Worm (Caenorhabditis elegans) whole organism, young adult: Measurements from ENCODE around the gene Y39A1A.3.
A peak's percentile ranks its signal among the peaks of the same experiment; 100 is the strongest.

Experiments used
- B0336.3 ChIP-seq: fragments of 200-800 bp; sonication (Bioruptor generic); IDR thresholded peaks from 2 replicates; pipeline ENCODE4 v1.3.6; 2022; ENCODE audit warnings: missing genetic modification characterization, missing compliant biosample characterization
- C06A6.2 ChIP-seq: fragments of 200-800 bp; sonication (Bioruptor generic); conservative IDR thresholded peaks from 2 replicates; pipeline ENCODE4 v1.3.6; 2022; ENCODE audit warnings: missing genetic modification characterization, missing compliant biosample characterization
- F22D6.2 ChIP-seq: sonication (generic microtip); optimal IDR thresholded peaks from 2 replicates; lab custom pipeline; 2016; ENCODE audit warnings: mild to moderate bottlenecking, missing genetic modification characterization, missing compliant biosample characterization
- F49E8.2 ChIP-seq: sonication (generic microtip); optimal IDR thresholded peaks from 3 replicates; lab custom pipeline; 2017; ENCODE audit warnings: missing genetic modification characterization, mild to moderate bottlenecking, missing compliant biosample characterization, antibody characterized with exemption, moderate library complexity; ENCODE audit not compliant: insufficient read depth
- F55B11.4 ChIP-seq: sonication (generic microtip); optimal IDR thresholded peaks from 2 replicates; lab custom pipeline; 2016; ENCODE audit warnings: missing compliant biosample characterization, missing genetic modification characterization, borderline replicate concordance; ENCODE audit not compliant: insufficient read depth
- K11D2.4 ChIP-seq: fragments of 200-800 bp; sonication (Bioruptor generic); IDR thresholded peaks from 2 replicates; pipeline ENCODE4 v1.3.6; 2022; ENCODE audit warnings: missing genetic modification reagents, missing genetic modification characterization, missing compliant biosample characterization
- Y53G8AR.9 ChIP-seq: fragments of 200-800 bp; sonication (Bioruptor generic); conservative IDR thresholded peaks from 2 replicates; pipeline ENCODE4 v1.3.6; 2022; ENCODE audit warnings: missing genetic modification reagents, missing genetic modification characterization, missing compliant biosample characterization
- ZK185.1 ChIP-seq: sonication (generic microtip); optimal IDR thresholded peaks from 2 replicates; lab custom pipeline; 2016; ENCODE audit warnings: mild to moderate bottlenecking, missing genetic modification characterization, missing compliant biosample characterization; ENCODE audit not compliant: poor library complexity, severe bottlenecking
- aptf-2 ChIP-seq: fragments of 200-800 bp; sonication (Bioruptor generic); conservative IDR thresholded peaks from 2 replicates; pipeline ENCODE4 v1.3.6; 2022; ENCODE audit warnings: missing genetic modification reagents, missing genetic modification characterization, missing compliant biosample characterization
- attf-3 ChIP-seq: fragments of 200-800 bp; sonication (Bioruptor generic); conservative IDR thresholded peaks from 2 replicates; pipeline ENCODE4 v1.3.6; 2022; ENCODE audit warnings: missing genetic modification reagents, missing genetic modification characterization, missing compliant biosample characterization
- cebp-1 ChIP-seq, 2 experiments: fragments of 200-800 bp in 1 of 2; sonication (Bioruptor generic) in 1 of 2; sonication (generic microtip) in 1 of 2; IDR thresholded peaks in 1 of 2; optimal IDR thresholded peaks in 1 of 2; 2 replicates each; pipeline versions ENCODE4 v1.3.6 to Lab custom; 2017 to 2022; ENCODE audit warnings: missing compliant biosample characterization in 2 of 2, missing genetic modification characterization in 2 of 2, mild to moderate bottlenecking in 1 of 2, missing genetic modification reagents in 1 of 2, moderate library complexity in 1 of 2
- ceh-79 ChIP-seq: sonication (generic microtip); optimal IDR thresholded peaks from 2 replicates; lab custom pipeline; 2017; ENCODE audit warnings: mild to moderate bottlenecking, missing genetic modification characterization, missing compliant biosample characterization
- ceh-91 ChIP-seq: fragments of 200-800 bp; sonication (Bioruptor generic); IDR thresholded peaks from 2 replicates; pipeline ENCODE4 v1.3.6; 2022; ENCODE audit warnings: missing genetic modification reagents, missing genetic modification characterization, missing compliant biosample characterization
- dpff-1 ChIP-seq: sonication (generic microtip); optimal IDR thresholded peaks from 2 replicates; lab custom pipeline; 2017; ENCODE audit warnings: mild to moderate bottlenecking, missing genetic modification characterization, missing compliant biosample characterization
- dpl-1 ChIP-seq: fragments of 150-350 bp; optimal IDR thresholded peaks from 2 replicates; lab custom pipeline; 2014; ENCODE audit warnings: missing biosample characterization, missing genetic modification reagents, missing genetic modification characterization
- hmg-1.2 ChIP-seq: fragments of 200-800 bp; sonication (Bioruptor generic); IDR thresholded peaks from 2 replicates; pipeline ENCODE4 v1.3.6; 2022; ENCODE audit warnings: missing genetic modification reagents, missing genetic modification characterization, missing compliant biosample characterization
- hsf-1 ChIP-seq: fragments of 200-800 bp; sonication (Bioruptor generic); IDR thresholded peaks from 2 replicates; pipeline ENCODE4 v1.3.6; 2022; ENCODE audit warnings: missing genetic modification reagents, missing genetic modification characterization, missing compliant biosample characterization
- let-526 ChIP-seq: fragments of 200-800 bp; sonication (Bioruptor generic); IDR thresholded peaks from 2 replicates; pipeline ENCODE4 v1.3.6; 2022; ENCODE audit warnings: missing genetic modification reagents, missing genetic modification characterization, missing compliant biosample characterization
- lin-26 ChIP-seq: fragments of 200-800 bp; sonication (Bioruptor generic); IDR thresholded peaks from 2 replicates; pipeline ENCODE4 v1.3.6; 2022; ENCODE audit warnings: missing genetic modification reagents, missing genetic modification characterization, missing compliant biosample characterization
- lir-1 ChIP-seq: fragments of 200-800 bp; sonication (Bioruptor generic); conservative IDR thresholded peaks from 2 replicates; pipeline ENCODE4 v1.3.6; 2022; ENCODE audit warnings: missing genetic modification reagents, missing genetic modification characterization, missing compliant biosample characterization
- lsy-27 ChIP-seq: sonication (generic microtip); optimal IDR thresholded peaks from 2 replicates; lab custom pipeline; 2017; ENCODE audit warnings: missing genetic modification characterization, mild to moderate bottlenecking, missing compliant biosample characterization, antibody characterized with exemption, missing genotype, borderline replicate concordance; ENCODE audit not compliant: insufficient read depth
- mcd-1 ChIP-seq: fragments of 200-800 bp; sonication (Bioruptor generic); IDR thresholded peaks from 2 replicates; pipeline ENCODE4 v1.3.6; 2022; ENCODE audit warnings: missing genetic modification reagents, missing genetic modification characterization, missing compliant biosample characterization
- nfya-2 ChIP-seq: fragments of 200-800 bp; sonication (Bioruptor generic); IDR thresholded peaks from 2 replicates; pipeline ENCODE4 v1.3.6; 2022; ENCODE audit warnings: missing genetic modification reagents, missing genetic modification characterization, missing compliant biosample characterization
- nhr-120 ChIP-seq: fragments of 200-800 bp; sonication (Bioruptor generic); IDR thresholded peaks from 2 replicates; pipeline ENCODE4 v1.3.6; 2022; ENCODE audit warnings: missing genetic modification characterization, missing compliant biosample characterization
- sea-2 ChIP-seq: fragments of 200-800 bp; sonication (Bioruptor generic); IDR thresholded peaks from 2 replicates; pipeline ENCODE4 v1.3.6; 2022; ENCODE audit warnings: missing genetic modification characterization, missing compliant biosample characterization
- snpc-1.1 ChIP-seq: sonication (generic microtip); optimal IDR thresholded peaks from 2 replicates; lab custom pipeline; 2017; ENCODE audit warnings: missing genetic modification characterization, mild to moderate bottlenecking, missing compliant biosample characterization, antibody characterized with exemption, moderate library complexity, missing genotype, missing genetic modification reagents; ENCODE audit not compliant: insufficient read depth
- snpc-4 ChIP-seq, 5 experiments: fragments of 150-350 bp in 1 of 5; sonication (generic microtip) in 4 of 5; optimal IDR thresholded peaks; 2 replicates each; lab custom pipeline; 2014 to 2018; ENCODE audit warnings: missing genetic modification characterization in 5 of 5, missing biosample characterization in 3 of 5, antibody characterized with exemption in 2 of 5, mild to moderate bottlenecking in 2 of 5, missing compliant biosample characterization in 2 of 5, missing genotype in 2 of 5, moderate library complexity in 2 of 5, missing genetic modification reagents in 1 of 5
- tbp1 ChIP-seq: fragments of 200-800 bp; sonication (Bioruptor generic); optimal IDR thresholded peaks from 2 replicates; lab custom pipeline; 2018; ENCODE audit warnings: mild to moderate bottlenecking, missing genetic modification characterization, missing compliant biosample characterization
- tbx-9 ChIP-seq: sonication (generic microtip); optimal IDR thresholded peaks from 2 replicates; lab custom pipeline; 2016; ENCODE audit warnings: borderline replicate concordance, missing genetic modification characterization, inconsistent platforms, missing compliant biosample characterization
- tlf-1 ChIP-seq: fragments of 200-800 bp; sonication (Bioruptor generic); optimal IDR thresholded peaks from 2 replicates; lab custom pipeline; 2018; ENCODE audit warnings: mild to moderate bottlenecking, missing genetic modification characterization, missing compliant biosample characterization
- unc-62 ChIP-seq: fragments of 150-350 bp; optimal IDR thresholded peaks from 2 replicates; lab custom pipeline; 2014; ENCODE audit warnings: missing biosample characterization, missing genetic modification reagents, missing genetic modification characterization
- ztf-18 ChIP-seq: sonication (generic microtip); optimal IDR thresholded peaks from 2 replicates; lab custom pipeline; 2016; ENCODE audit warnings: missing genotype, mild to moderate bottlenecking, missing genetic modification characterization, missing compliant biosample characterization
- ztf-3 ChIP-seq: fragments of 200-800 bp; sonication (Bioruptor generic); optimal IDR thresholded peaks from 2 replicates; lab custom pipeline; 2018; ENCODE audit warnings: mild to moderate bottlenecking, missing genetic modification characterization, missing compliant biosample characterization

Gene Y39A1A.3

ce11 chrIII:10577782-10578181, 18.5 kb downstream of the Y39A1A.3 start:
- TF ChIP-seq let-526 (GFP tag; lab: Robert Waterston, UW) (no peak), C06A6.2 (GFP tag; lab: Robert Waterston, UW) (no peak), nhr-120 (GFP tag; lab: Robert Waterston, UW) (no peak), ztf-3 (GFP tag; lab: Kevin White, UChicago) (no peak), unc-62 (GFP tag; lab: Kevin White, UChicago) (no peak), K11D2.4 (no peak), dpff-1 (tag; lab: Kevin White, UChicago) (no peak), aptf-2 (no peak), tbx-9 (tag; lab: Kevin White, UChicago) (no peak)

ce11 chrIII:10576316-10576715, 20.0 kb downstream of the Y39A1A.3 start:
- TF ChIP-seq snpc-4 (GFP tag; optimal IDR thresholded peaks at IDR 0.05; lab: Kevin White, UChicago) (peak; percentile 70), snpc-4 (tag; optimal IDR thresholded peaks at IDR 0.05; lab: Kevin White, UChicago) (peak in 3 of 4 experiments; percentile 62 to 95 (median 93)), snpc-1.1 (tag; lab: Kevin White, UChicago) (peak; percentile 73), hmg-1.2 (GFP tag; lab: Robert Waterston, UW) (0 out of 2 replicates have a peak, but pooled peaks have one; percentile 28)

- TF ChIP-seq tlf-1 (GFP tag; lab: Kevin White, UChicago), result no peak
- no peak for TF ChIP-seq F55B11.4 (tag; lab: Kevin White, UChicago)
- TF ChIP-seq lsy-27, result no peak
- no peak for TF ChIP-seq lin-26
These were observed 21.0 kb downstream of the Y39A1A.3 start, which contains the start of gene Y45F3A.4 for ce11 chrIII:10575320-10575719. Gene Y45F3A.4 (minus strand): TSS chrIII:10575420.

ce11 chrIII:10569246-10569645, 27.0 kb downstream of the Y39A1A.3 start:
- no peak for TF ChIP-seq dpl-1 (GFP tag; lab: Kevin White, UChicago)
- no peak for TF ChIP-seq tbp1 (GFP tag; lab: Kevin White, UChicago)
- TF ChIP-seq attf-3 (GFP tag; lab: Robert Waterston, UW), result no peak
- no peak for TF ChIP-seq lir-1
- no peak for TF ChIP-seq aptf-2
- no peak for TF ChIP-seq ztf-18
- no peak for TF ChIP-seq hsf-1 (GFP tag; lab: Robert Waterston, UW)
- TF ChIP-seq nfya-2 (GFP tag; lab: Robert Waterston, UW), result no peak
- no peak for TF ChIP-seq cebp-1 (GFP tag; IDR thresholded peaks at IDR 0.05; lab: Robert Waterston, UW)
- no peak for TF ChIP-seq cebp-1 (tag; optimal IDR thresholded peaks at IDR 0.05; lab: Kevin White, UChicago)
- no peak for TF ChIP-seq sea-2 (GFP tag; lab: Robert Waterston, UW)
- no peak for TF ChIP-seq Y53G8AR.9 (GFP tag; lab: Robert Waterston, UW)
- no peak for TF ChIP-seq nhr-120 (GFP tag; lab: Robert Waterston, UW)
- no peak for TF ChIP-seq ZK185.1 (tag; lab: Kevin White, UChicago)
- TF ChIP-seq B0336.3 (GFP tag; lab: Robert Waterston, UW), result no peak
- TF ChIP-seq ceh-79 (tag; lab: Kevin White, UChicago), result no peak
- no peak for TF ChIP-seq ceh-91 (GFP tag; lab: Robert Waterston, UW)
- no peak for TF ChIP-seq F49E8.2 (tag; lab: Kevin White, UChicago)
- no peak for TF ChIP-seq F22D6.2
- TF ChIP-seq mcd-1 (GFP tag; lab: Robert Waterston, UW), result no peak
